Fruit fly (Drosophila melanogaster): ENCODE results near the gene CG18666.

Gene CG18666

dm6 chr2L:10987370-10987853 lies 47.2 kb upstream of the CG18666 start, which contains the start of the genes piwi and CG12253 (continued):
- peak; percentile 59 for TF ChIP-seq CG14710 (tag; optimal IDR thresholded peaks at IDR 0.05)
- TF ChIP-seq aop (GFP tag; IDR thresholded peaks at IDR 0.05), result no peak
- TF ChIP-seq gsb-n (tag; optimal IDR thresholded peaks at IDR 0.05), result no peak
- no peak for TF ChIP-seq Blimp-1 (GFP tag; optimal IDR thresholded peaks at IDR 0.05)
- peak; percentile 31 for TF ChIP-seq CG3281 (GFP tag; optimal IDR thresholded peaks at IDR 0.05)
- no peak for TF ChIP-seq Mes4 (GFP tag; optimal IDR thresholded peaks at IDR 0.05)
- no peak for TF ChIP-seq CG3407 (GFP tag; optimal IDR thresholded peaks at IDR 0.05)
- TF ChIP-seq cad (GFP tag; optimal IDR thresholded peaks at IDR 0.05), result no peak
- peak; percentile 69; the same call in 2 of the 3 replicates for TF ChIP-seq CG2889 (GFP tag; IDR thresholded peaks at IDR 0.05)
- no peak; the same call in 1 of the 3 replicates for TF ChIP-seq ken (GFP tag; IDR thresholded peaks at IDR 0.05)
- no peak for TF ChIP-seq CG6254 (GFP tag; optimal IDR thresholded peaks at IDR 0.05)
- peak; percentile 66 for TF ChIP-seq CG9932 (GFP tag; IDR thresholded peaks at IDR 0.05)
- TF ChIP-seq klu (GFP tag; IDR thresholded peaks at IDR 0.05), result peak; percentile 78; the same call in 1 of the 2 replicates
- peak; percentile 77 for TF ChIP-seq CG10979 (tag; optimal IDR thresholded peaks at IDR 0.05)
- TF ChIP-seq CG7963 (GFP tag; IDR thresholded peaks at IDR 0.05; ENCODE audit: partially characterized antibody), result no peak
- peak; percentile 57 for TF ChIP-seq org-1 (GFP tag; optimal IDR thresholded peaks at IDR 0.05)
- TF ChIP-seq sd (tag; optimal IDR thresholded peaks at IDR 0.05), result no peak
- TF ChIP-seq pfk (GFP tag; optimal IDR thresholded peaks at IDR 0.05), result no peak
- no peak for TF ChIP-seq TFAM (GFP tag; optimal IDR thresholded peaks at IDR 0.05)
- TF ChIP-seq Rfx (GFP tag; IDR thresholded peaks at IDR 0.05), result peak; percentile 83
- no peak for TF ChIP-seq CG10565 (GFP tag; optimal IDR thresholded peaks at IDR 0.05)
- peak; percentile 61; the same call in 1 of the 2 replicates for TF ChIP-seq wdn (GFP tag; IDR thresholded peaks at IDR 0.05)
- no peak for TF ChIP-seq CG4854 (GFP tag; optimal IDR thresholded peaks at IDR 0.05)
- peak; percentile 26 for TF ChIP-seq Ets97D (GFP tag; optimal IDR thresholded peaks at IDR 0.05)
- TF ChIP-seq CG16815 (GFP tag; optimal IDR thresholded peaks at IDR 0.05), result peak; percentile 72
- TF ChIP-seq CG7839 (tag; optimal IDR thresholded peaks at IDR 0.05), result no peak
- TF ChIP-seq dati (GFP tag; IDR thresholded peaks at IDR 0.05), result no peak
- no peak for TF ChIP-seq CG6765 (GFP tag; optimal IDR thresholded peaks at IDR 0.05)
- peak; percentile 76 for TF ChIP-seq CG2712 (tag; optimal IDR thresholded peaks at IDR 0.05)
- TF ChIP-seq stc (GFP tag; IDR thresholded peaks at IDR 0.05), result no peak
- no peak for TF ChIP-seq Ravus (GFP tag; IDR thresholded peaks at IDR 0.05)
- no peak for TF ChIP-seq Hmr (GFP tag; optimal IDR thresholded peaks at IDR 0.05)
- no peak for TF ChIP-seq sqz (GFP tag; optimal IDR thresholded peaks at IDR 0.05)
- peak; percentile 87 for TF ChIP-seq PHDP (tag; optimal IDR thresholded peaks at IDR 0.05)
- TF ChIP-seq CG6813 (GFP tag; optimal IDR thresholded peaks at IDR 0.05), result no peak
- TF ChIP-seq HLH4C (GFP tag; IDR thresholded peaks at IDR 0.05; ENCODE audit: partially characterized antibody), result no peak
- TF ChIP-seq Oli (tag; optimal IDR thresholded peaks at IDR 0.05), result no peak
- TF ChIP-seq Sox100B (GFP tag; optimal IDR thresholded peaks at IDR 0.05), result peak; percentile 68
- TF ChIP-seq CG13296 (GFP tag; optimal IDR thresholded peaks at IDR 0.05), result peak; percentile 17
- no peak for TF ChIP-seq CG8944 (GFP tag; optimal IDR thresholded peaks at IDR 0.05)
- no peak for TF ChIP-seq ssp (GFP tag; IDR thresholded peaks at IDR 0.05)
- TF ChIP-seq shn (GFP tag; optimal IDR thresholded peaks at IDR 0.05), result peak; percentile 35
- TF ChIP-seq abd-A (tag; optimal IDR thresholded peaks at IDR 0.05), result no peak
- peak; percentile 7 for TF ChIP-seq CG5245 (GFP tag; optimal IDR thresholded peaks at IDR 0.05)
- TF ChIP-seq CG15696 (tag; optimal IDR thresholded peaks at IDR 0.05), result peak; percentile 37
- no peak for TF ChIP-seq lab (GFP tag; optimal IDR thresholded peaks at IDR 0.05)
- TF ChIP-seq tna (GFP tag; IDR thresholded peaks at IDR 0.05; ENCODE audit: partially characterized antibody), result no peak
- no peak for TF ChIP-seq CG13624 (GFP tag; optimal IDR thresholded peaks at IDR 0.05)
- TF ChIP-seq Dfd (GFP tag; optimal IDR thresholded peaks at IDR 0.05), result no peak
- peak; percentile 57 for TF ChIP-seq CG18262 (tag; optimal IDR thresholded peaks at IDR 0.05)

Data from whole organism, embryonic.